Fruit fly (Drosophila melanogaster): Measurements from ENCODE around the gene Rchy1.

Rchy1 gene

DNA sequence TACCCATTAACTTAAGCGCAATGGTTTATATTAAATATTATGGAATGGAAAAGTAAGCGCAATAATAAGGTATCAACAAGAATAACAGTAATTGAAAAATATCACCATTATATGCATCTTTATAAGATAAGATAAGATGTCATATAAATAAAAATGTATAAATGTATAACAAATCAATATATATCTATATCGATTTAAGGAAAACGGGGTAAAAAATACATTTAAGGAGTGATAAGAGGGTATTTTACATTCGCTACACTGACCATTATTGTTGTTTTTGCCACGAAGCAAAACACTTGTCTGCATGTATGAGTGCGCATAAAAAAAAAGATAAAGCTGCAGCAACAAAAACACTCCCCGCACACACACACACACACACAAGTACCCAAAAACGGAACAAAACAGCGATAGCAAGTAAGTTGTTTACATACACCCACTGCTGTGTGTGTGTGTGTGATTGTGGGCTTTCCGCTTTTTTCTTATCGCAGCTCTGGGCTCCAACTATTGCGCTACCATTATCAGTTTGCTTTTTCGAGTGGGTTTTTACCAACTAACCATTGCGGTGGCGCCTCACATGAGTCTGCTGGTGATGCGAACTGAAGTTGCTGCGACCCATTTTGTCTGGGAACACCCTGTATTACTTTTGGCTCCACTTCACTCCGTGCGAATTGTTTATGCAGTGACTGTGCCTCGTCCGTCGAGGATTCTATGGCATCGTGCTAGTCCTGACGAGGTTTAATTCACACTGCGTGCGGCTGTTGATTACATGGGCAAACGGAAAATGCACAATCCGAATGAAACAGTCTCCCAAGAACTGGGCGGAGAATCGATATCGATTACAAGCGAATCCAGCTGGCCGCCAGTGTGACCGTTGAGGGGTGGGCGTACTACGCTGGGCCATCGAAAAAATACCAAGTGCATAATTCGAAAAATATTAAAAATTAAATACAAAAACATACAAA, 7.9 kb upstream of the Rchy1 start, which contains the start of gene mmy (continued):
- TF ChIP-seq eg (GFP tag; IDR thresholded peaks at IDR 0.05) (peak; percentile 85; the same call in 2 of the 3 replicates), Sox102F (GFP tag; optimal IDR thresholded peaks at IDR 0.05) (peak; percentile 37), CG11294 (GFP tag; IDR thresholded peaks at IDR 0.05) (peak; percentile 31), CG8319 (GFP tag; optimal IDR thresholded peaks at IDR 0.05) (no peak), Ets21C (GFP tag; optimal IDR thresholded peaks at IDR 0.05) (no peak), CG6276 (GFP tag; optimal IDR thresholded peaks at IDR 0.05) (peak; percentile 81), Sox15 (GFP tag; optimal IDR thresholded peaks at IDR 0.05) (peak; percentile 22), CG16779 (tag; optimal IDR thresholded peaks at IDR 0.05) (peak; percentile 59), CG4318 (GFP tag; optimal IDR thresholded peaks at IDR 0.05) (peak; percentile 74), CG34406 (GFP tag; optimal IDR thresholded peaks at IDR 0.05) (peak; percentile 63), Hr39 (GFP tag; optimal IDR thresholded peaks at IDR 0.05) (peak; percentile 9)

DNA sequence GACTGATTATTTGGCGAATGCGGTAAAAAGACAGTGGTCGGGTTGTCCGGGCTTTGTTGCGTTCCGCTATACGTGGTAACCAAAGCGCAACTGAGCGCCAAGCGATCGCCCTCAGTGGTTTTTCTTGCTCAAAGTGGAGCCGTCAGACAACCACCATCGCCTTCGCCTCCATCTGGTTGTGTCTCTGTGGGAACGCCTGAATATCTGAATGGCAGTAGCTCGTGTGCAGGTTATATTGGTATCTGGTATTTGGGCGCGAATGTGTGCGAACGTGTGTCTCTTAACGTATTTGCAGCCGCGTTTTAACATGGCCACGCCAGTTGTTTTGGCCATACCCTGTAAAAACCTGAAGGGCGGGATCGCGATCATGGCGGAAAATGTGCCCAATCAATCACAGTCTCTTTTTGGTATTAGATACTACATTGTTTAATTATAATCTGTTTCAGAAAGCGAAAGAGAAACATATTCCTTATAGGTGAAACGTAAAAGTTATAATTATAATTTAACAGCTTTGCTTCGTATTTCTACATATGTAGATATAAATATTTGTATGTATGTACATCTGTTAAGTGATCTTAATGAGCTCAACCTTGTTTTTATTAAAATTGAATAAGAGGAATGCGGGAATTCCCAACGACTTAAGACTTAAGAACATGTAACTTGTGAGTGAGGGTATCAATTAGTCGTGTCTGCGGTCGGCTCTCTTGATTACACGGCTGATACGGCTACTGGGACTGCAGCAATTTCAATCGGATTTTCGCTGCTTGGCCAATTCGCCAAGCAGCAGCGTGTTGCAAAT, 6.7 kb upstream of the Rchy1 start:
- peak; percentile 47 for TF ChIP-seq CG3919 (GFP tag; optimal IDR thresholded peaks at IDR 0.05)
- TF ChIP-seq Ets21C (GFP tag; optimal IDR thresholded peaks at IDR 0.05): peak; percentile 35
- TF ChIP-seq Hr39 (GFP tag; optimal IDR thresholded peaks at IDR 0.05): peak; percentile 47
- TF ChIP-seq CG16779 (tag; optimal IDR thresholded peaks at IDR 0.05): peak; percentile 51
- TF ChIP-seq CG1621 (tag; optimal IDR thresholded peaks at IDR 0.05): peak; percentile 40
- peak; percentile 56 for TF ChIP-seq topi (GFP tag; optimal IDR thresholded peaks at IDR 0.05)
- TF ChIP-seq ss (GFP tag; optimal IDR thresholded peaks at IDR 0.05): peak; percentile 18 to 62
- peak; percentile 31 for TF ChIP-seq fd85E (GFP tag; optimal IDR thresholded peaks at IDR 0.05)
- no peak; the same call in 1 of the 2 replicates for TF ChIP-seq CG15336 (GFP tag; IDR thresholded peaks at IDR 0.05)
- peak; percentile 56 for TF ChIP-seq lz (GFP tag; optimal IDR thresholded peaks at IDR 0.05)
- peak; percentile 65 for TF ChIP-seq OdsH (GFP tag; optimal IDR thresholded peaks at IDR 0.05)
- no peak for TF ChIP-seq Eip93F (GFP tag; optimal IDR thresholded peaks at IDR 0.05)
- TF ChIP-seq Hr4 (GFP tag; optimal IDR thresholded peaks at IDR 0.05): peak; percentile 62
- TF ChIP-seq achi (GFP tag; optimal IDR thresholded peaks at IDR 0.05): peak; percentile 51
- TF ChIP-seq vri (GFP tag; optimal IDR thresholded peaks at IDR 0.05): peak; percentile 34
- TF ChIP-seq CG6854 (GFP tag; optimal IDR thresholded peaks at IDR 0.05): no peak
- TF ChIP-seq Eip75B (GFP tag; optimal IDR thresholded peaks at IDR 0.05): peak; percentile 46
- peak; percentile 71 for TF ChIP-seq CG3032 (tag; optimal IDR thresholded peaks at IDR 0.05)
- TF ChIP-seq CG31627 (GFP tag; optimal IDR thresholded peaks at IDR 0.05): peak; percentile 48
- TF ChIP-seq Sox15 (GFP tag; optimal IDR thresholded peaks at IDR 0.05): peak; percentile 51
- peak; percentile 56 for TF ChIP-seq fd59A (GFP tag; optimal IDR thresholded peaks at IDR 0.05)
- TF ChIP-seq CG10669 (GFP tag; optimal IDR thresholded peaks at IDR 0.05): peak; percentile 49
- peak; percentile 73 for TF ChIP-seq CG6276 (GFP tag; optimal IDR thresholded peaks at IDR 0.05)
- peak; percentile 75 for TF ChIP-seq CG4318 (GFP tag; optimal IDR thresholded peaks at IDR 0.05)
- TF ChIP-seq eg (GFP tag; IDR thresholded peaks at IDR 0.05): peak; percentile 48; the same call in 2 of the 3 replicates
- TF ChIP-seq CG6163 (GFP tag; IDR thresholded peaks at IDR 0.05): peak; percentile 22; the same call in 1 of the 3 replicates
- TF ChIP-seq Sox102F (GFP tag; optimal IDR thresholded peaks at IDR 0.05): peak; percentile 63
- peak; percentile 29 for TF ChIP-seq cyc (GFP tag; optimal IDR thresholded peaks at IDR 0.05)
- TF ChIP-seq Ets96B (tag; optimal IDR thresholded peaks at IDR 0.05): peak; percentile 32
- TF ChIP-seq salr (GFP tag; optimal IDR thresholded peaks at IDR 0.05): peak in 1 of 2 experiments; percentile 71
- no peak for TF ChIP-seq Lpt (GFP tag; optimal IDR thresholded peaks at IDR 0.05)
- 0 out of 2 replicates have a peak, but pooled peaks have one; percentile 7 for TF ChIP-seq CG11294 (GFP tag; IDR thresholded peaks at IDR 0.05)
- TF ChIP-seq Blimp-1 (GFP tag; optimal IDR thresholded peaks at IDR 0.05): no peak
- TF ChIP-seq CG34406 (GFP tag; optimal IDR thresholded peaks at IDR 0.05): peak; percentile 59
- peak; percentile 85 for TF ChIP-seq CG32006 (GFP tag; optimal IDR thresholded peaks at IDR 0.05)
- peak; percentile 67 for TF ChIP-seq CG6808 (GFP tag; optimal IDR thresholded peaks at IDR 0.05)
- peak; percentile 38 for TF ChIP-seq Sox14 (GFP tag; optimal IDR thresholded peaks at IDR 0.05)
- TF ChIP-seq dac (GFP tag; optimal IDR thresholded peaks at IDR 0.05): peak; percentile 46
- TF ChIP-seq svp (GFP tag): peak; percentile 77
- peak; percentile 28 for TF ChIP-seq CG8319 (GFP tag; optimal IDR thresholded peaks at IDR 0.05)
- TF ChIP-seq Hr38 (GFP tag; optimal IDR thresholded peaks at IDR 0.05): no peak
- TF ChIP-seq CG11902 (GFP tag; optimal IDR thresholded peaks at IDR 0.05): peak; percentile 61
- peak; percentile 57 for TF ChIP-seq acj6 (GFP tag; optimal IDR thresholded peaks at IDR 0.05)

Measured in whole organism, prepupa.